Worm (Caenorhabditis elegans): ENCODE results near the gene col-178.

col-178 gene

ce11 chrX:11196741-11197140, 2.5 kb upstream of the col-178 start, which contains the start of gene C34F6.1:
Gene C34F6.1 (minus strand): TSS chrX:11196841.
- TF ChIP-seq cog-1 (tag; optimal IDR thresholded peaks at IDR 0.05) (no peak), ztf-23 (GFP tag; IDR thresholded peaks at IDR 0.05) (no peak), tab-1 (GFP tag; IDR thresholded peaks at IDR 0.05) (no peak), ref-1 (GFP tag; conservative IDR thresholded peaks at IDR 0.05) (no peak), T22C8.4 (GFP tag; IDR thresholded peaks at IDR 0.05) (no peak), klf-2 (GFP tag; conservative IDR thresholded peaks at IDR 0.05) (no peak), flt-1 (GFP tag; IDR thresholded peaks at IDR 0.05) (no peak), med-1 (GFP tag; optimal IDR thresholded peaks at IDR 0.05; ENCODE audit: insufficient read depth) (no peak), ztf-29 (GFP tag; IDR thresholded peaks at IDR 0.05) (no peak)

DNA sequence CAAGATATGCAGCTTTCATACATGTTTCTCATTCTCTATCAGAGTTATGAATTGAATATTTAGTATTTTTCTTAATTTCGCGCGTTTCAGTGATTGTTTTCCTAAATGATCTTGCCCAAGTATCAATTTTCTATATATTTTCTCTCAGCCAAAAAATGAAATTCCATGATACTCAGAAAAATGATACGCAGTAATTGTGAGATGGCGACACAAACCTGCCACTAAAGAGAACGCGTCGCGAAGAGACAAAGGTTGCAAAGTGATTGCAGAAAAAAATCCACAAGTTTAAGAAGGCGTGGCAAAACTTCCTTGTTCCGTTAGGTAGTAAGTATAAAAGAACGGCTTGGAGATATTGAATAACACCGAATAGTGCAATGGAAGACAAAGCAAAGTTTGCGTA, 1.9 kb downstream of the col-178 start, which contains the start of gene col-179:
Gene col-179 (plus strand): TSS at position 301 of the 400 bp plus-strand sequence.
- TF ChIP-seq klf-2 (GFP tag; conservative IDR thresholded peaks at IDR 0.05) (no peak), med-1 (GFP tag; optimal IDR thresholded peaks at IDR 0.05; ENCODE audit: insufficient read depth) (no peak)

- TF ChIP-seq ztf-29 (GFP tag; IDR thresholded peaks at IDR 0.05), result no peak
- TF ChIP-seq tab-1 (GFP tag; IDR thresholded peaks at IDR 0.05), result no peak
- TF ChIP-seq cog-1 (tag; optimal IDR thresholded peaks at IDR 0.05), result no peak
- TF ChIP-seq T22C8.4 (GFP tag; IDR thresholded peaks at IDR 0.05), result no peak
- no peak for TF ChIP-seq ref-1 (GFP tag; conservative IDR thresholded peaks at IDR 0.05)
- TF ChIP-seq klf-2 (GFP tag; conservative IDR thresholded peaks at IDR 0.05), result no peak
- no peak for TF ChIP-seq ztf-23 (GFP tag; IDR thresholded peaks at IDR 0.05)
- TF ChIP-seq med-1 (GFP tag; optimal IDR thresholded peaks at IDR 0.05; ENCODE audit: insufficient read depth), result no peak
Observed at ce11 chrX:11203773-11204172, 4.5 kb downstream of the col-178 start, which contains the start of gene C34F6.11. Gene C34F6.11 (minus strand): TSS chrX:11203932.

- TF ChIP-seq klf-2 (GFP tag; conservative IDR thresholded peaks at IDR 0.05) (no peak), ztf-23 (GFP tag; IDR thresholded peaks at IDR 0.05) (peak; percentile 52; the same call in 1 of the 2 replicates), med-1 (GFP tag; optimal IDR thresholded peaks at IDR 0.05; ENCODE audit: insufficient read depth) (no peak), T22C8.4 (GFP tag; IDR thresholded peaks at IDR 0.05) (no peak), tab-1 (GFP tag; IDR thresholded peaks at IDR 0.05) (no peak), ref-1 (GFP tag; conservative IDR thresholded peaks at IDR 0.05) (no peak), flt-1 (GFP tag; IDR thresholded peaks at IDR 0.05) (peak; percentile 67), ztf-29 (GFP tag; IDR thresholded peaks at IDR 0.05) (no peak), cog-1 (tag; optimal IDR thresholded peaks at IDR 0.05) (peak; percentile 75)
Observed at ce11 chrX:11206953-11207352, 7.7 kb downstream of the col-178 start, which contains the start of gene hst-2. Gene hst-2 (minus strand): TSS chrX:11207155.

- TF ChIP-seq ref-1 (GFP tag; conservative IDR thresholded peaks at IDR 0.05), result no peak
Observed at ce11 chrX:11208788-11209187, 9.5 kb downstream of the col-178 start, which contains the start of gene C34F6.5. Gene C34F6.5 (minus strand): TSS chrX:11208888.

ce11 chrX:11210417-11210816, 11.2 kb downstream of the col-178 start:
- TF ChIP-seq klf-2 (GFP tag; conservative IDR thresholded peaks at IDR 0.05) (no peak), ztf-29 (GFP tag; IDR thresholded peaks at IDR 0.05) (no peak), cog-1 (tag; optimal IDR thresholded peaks at IDR 0.05) (no peak), flt-1 (GFP tag; IDR thresholded peaks at IDR 0.05) (no peak), tab-1 (GFP tag; IDR thresholded peaks at IDR 0.05) (0 out of 2 replicates have a peak, but pooled peaks have one; percentile 50), med-1 (GFP tag; optimal IDR thresholded peaks at IDR 0.05; ENCODE audit: insufficient read depth) (no peak)

DNA sequence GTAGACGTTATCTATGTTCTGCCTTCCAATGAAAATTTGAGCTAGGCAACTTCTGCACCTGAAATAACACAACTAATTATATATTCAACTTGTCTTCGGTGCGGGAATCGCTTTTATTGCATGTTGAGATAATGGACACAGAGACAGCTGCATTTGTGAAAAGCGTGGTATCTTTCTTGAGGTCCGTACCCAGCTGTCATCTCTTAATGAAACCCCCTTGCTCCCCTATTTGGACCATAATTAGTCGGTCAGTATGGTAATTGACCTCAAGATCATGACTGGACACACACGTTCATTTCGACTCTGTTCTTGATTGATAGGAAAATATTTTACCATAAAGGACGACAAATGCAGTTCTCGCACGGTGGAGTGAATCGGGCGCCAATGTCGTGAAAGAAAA, 12.1 kb downstream of the col-178 start:
- TF ChIP-seq ztf-23 (GFP tag; IDR thresholded peaks at IDR 0.05) (no peak), ref-1 (GFP tag; conservative IDR thresholded peaks at IDR 0.05) (no peak), flt-1 (GFP tag; IDR thresholded peaks at IDR 0.05) (no peak), T22C8.4 (GFP tag; IDR thresholded peaks at IDR 0.05) (no peak), cog-1 (tag; optimal IDR thresholded peaks at IDR 0.05) (no peak), med-1 (GFP tag; optimal IDR thresholded peaks at IDR 0.05; ENCODE audit: insufficient read depth) (no peak), tab-1 (GFP tag; IDR thresholded peaks at IDR 0.05) (no peak), klf-2 (GFP tag; conservative IDR thresholded peaks at IDR 0.05) (no peak)

DNA sequence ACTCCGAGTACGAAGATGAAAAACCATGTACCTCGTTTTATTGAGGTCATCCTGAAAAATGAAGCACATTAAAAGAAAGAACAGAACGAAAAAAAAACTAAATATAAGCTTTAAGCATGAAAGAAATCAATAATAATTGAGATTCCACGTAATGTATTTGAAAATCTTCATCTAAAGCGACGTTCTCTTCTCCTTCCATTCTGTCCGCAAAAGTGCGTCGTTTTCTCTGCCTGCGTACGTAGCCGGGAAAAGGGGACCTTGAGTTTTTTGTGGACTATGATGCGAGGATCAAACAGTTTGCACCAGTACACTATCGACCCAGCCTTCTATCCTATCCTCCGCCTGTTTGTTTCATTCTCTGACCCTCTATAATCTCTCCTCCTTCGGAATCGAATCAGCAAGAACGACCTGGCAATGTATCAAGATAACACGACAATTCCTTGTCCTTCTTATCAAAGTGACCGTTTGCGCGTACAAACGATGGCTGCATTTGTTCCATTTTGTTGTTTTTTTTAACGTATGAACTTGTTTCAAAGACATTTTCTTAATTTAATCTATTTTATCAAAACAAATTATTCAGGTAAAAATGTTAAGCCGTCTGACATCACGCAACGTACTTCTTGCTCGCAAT, 16.3 kb downstream of the col-178 start, which contains the start of the genes C34F6.7 and idh-2:
Gene C34F6.7 (minus strand): TSS at position 51 of the 631 bp plus-strand sequence.
Gene idh-2 (plus strand): TSS at position 581 of the 631 bp plus-strand sequence.
- no peak for TF ChIP-seq cog-1 (tag; optimal IDR thresholded peaks at IDR 0.05)
- TF ChIP-seq ztf-29 (GFP tag; IDR thresholded peaks at IDR 0.05), result no peak
- no peak for TF ChIP-seq ztf-23 (GFP tag; IDR thresholded peaks at IDR 0.05)
- TF ChIP-seq flt-1 (GFP tag; IDR thresholded peaks at IDR 0.05), result no peak
- no peak for TF ChIP-seq tab-1 (GFP tag; IDR thresholded peaks at IDR 0.05)
- TF ChIP-seq ref-1 (GFP tag; conservative IDR thresholded peaks at IDR 0.05), result no peak
- TF ChIP-seq klf-2 (GFP tag; conservative IDR thresholded peaks at IDR 0.05), result no peak
- no peak for TF ChIP-seq T22C8.4 (GFP tag; IDR thresholded peaks at IDR 0.05)
- no peak for TF ChIP-seq med-1 (GFP tag; optimal IDR thresholded peaks at IDR 0.05; ENCODE audit: insufficient read depth)

DNA sequence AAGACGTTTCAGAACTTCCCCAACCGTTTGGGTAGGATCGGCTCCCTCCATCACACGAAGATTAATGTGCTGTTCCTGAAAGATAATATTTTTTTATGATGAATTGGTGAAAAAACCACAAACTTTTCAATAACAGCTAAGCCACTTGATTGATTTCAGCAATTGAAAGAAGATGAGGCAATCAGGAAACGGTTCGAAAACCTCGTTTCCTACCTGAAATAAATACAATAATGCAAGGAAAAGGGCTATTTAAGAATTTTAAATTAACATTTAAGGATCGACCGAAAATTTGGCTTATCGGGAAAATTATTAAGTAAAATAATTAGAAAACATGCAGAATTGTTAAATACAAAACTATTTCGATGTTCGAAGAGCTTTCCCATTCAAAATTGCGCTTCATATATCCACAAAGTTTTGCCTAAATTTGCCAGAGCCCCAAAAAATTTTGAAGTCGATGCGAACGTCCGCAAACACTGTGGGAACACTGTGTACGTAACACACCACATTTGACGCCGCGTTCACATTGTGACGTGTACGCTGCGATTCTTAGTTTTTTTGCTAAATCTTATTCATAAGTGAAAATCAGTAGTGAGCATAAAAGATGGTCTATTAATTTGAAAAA, 23.5 kb downstream of the col-178 start, which contains the start of gene C34F6.9:
Gene C34F6.9 (minus strand): TSS at position 51 of the 622 bp plus-strand sequence.
- TF ChIP-seq ztf-29 (GFP tag; IDR thresholded peaks at IDR 0.05) (no peak), flt-1 (GFP tag; IDR thresholded peaks at IDR 0.05) (no peak), tab-1 (GFP tag; IDR thresholded peaks at IDR 0.05) (no peak), T22C8.4 (GFP tag; IDR thresholded peaks at IDR 0.05) (no peak), ztf-23 (GFP tag; IDR thresholded peaks at IDR 0.05) (no peak), ref-1 (GFP tag; conservative IDR thresholded peaks at IDR 0.05) (no peak), klf-2 (GFP tag; conservative IDR thresholded peaks at IDR 0.05) (no peak)

- TF ChIP-seq ztf-29 (GFP tag; IDR thresholded peaks at IDR 0.05) (no peak), tab-1 (GFP tag; IDR thresholded peaks at IDR 0.05) (no peak), ztf-23 (GFP tag; IDR thresholded peaks at IDR 0.05) (no peak), cog-1 (tag; optimal IDR thresholded peaks at IDR 0.05) (no peak), flt-1 (GFP tag; IDR thresholded peaks at IDR 0.05) (no peak), med-1 (GFP tag; optimal IDR thresholded peaks at IDR 0.05; ENCODE audit: insufficient read depth) (no peak), T22C8.4 (GFP tag; IDR thresholded peaks at IDR 0.05) (no peak), klf-2 (GFP tag; conservative IDR thresholded peaks at IDR 0.05) (no peak), ref-1 (GFP tag; conservative IDR thresholded peaks at IDR 0.05) (no peak)
Observed at ce11 chrX:11226595-11226994, 27.3 kb downstream of the col-178 start, which contains the start of gene C34F6.12. Gene C34F6.12 (minus strand): TSS chrX:11226695.
